Worm (Caenorhabditis elegans) whole organism, young adult: ENCODE results near the gene B0416.10.

Experiments
- B0035.1 ChIP-seq: sonication (generic microtip); optimal IDR thresholded peaks from 2 replicates; lab custom pipeline; 2016; ENCODE audit warnings: missing genetic modification characterization, mild to moderate bottlenecking, missing compliant biosample characterization, missing genotype, missing genetic modification reagents
- B0336.3 ChIP-seq: fragments of 200-800 bp; sonication (Bioruptor generic); IDR thresholded peaks from 2 replicates; pipeline ENCODE4 v1.3.6; 2022; ENCODE audit warnings: missing genetic modification characterization, missing compliant biosample characterization
- F23B12.7 ChIP-seq: sonication (generic microtip); optimal IDR thresholded peaks from 2 replicates; lab custom pipeline; 2017; ENCODE audit warnings: missing genetic modification characterization, mild to moderate bottlenecking, missing compliant biosample characterization, antibody characterized with exemption, moderate library complexity; ENCODE audit not compliant: insufficient read depth
- F33H1.4 ChIP-seq: fragments of 200-800 bp; sonication (Bioruptor generic); IDR thresholded peaks from 2 replicates; pipeline ENCODE4 v1.3.6; 2022; ENCODE audit warnings: missing genetic modification reagents, missing genetic modification characterization, missing compliant biosample characterization
- K11D2.4 ChIP-seq: fragments of 200-800 bp; sonication (Bioruptor generic); IDR thresholded peaks from 2 replicates; pipeline ENCODE4 v1.3.6; 2022; ENCODE audit warnings: missing genetic modification reagents, missing genetic modification characterization, missing compliant biosample characterization
- K12H6.12 ChIP-seq: fragments of 200-800 bp; sonication (Bioruptor generic); optimal IDR thresholded peaks from 2 replicates; lab custom pipeline; 2018; ENCODE audit warnings: mild to moderate bottlenecking, missing genetic modification characterization, missing compliant biosample characterization
- Y53F4B.3 ChIP-seq: fragments of 200-800 bp; sonication (Bioruptor generic); IDR thresholded peaks from 2 replicates; pipeline ENCODE4 v1.3.6; 2022; ENCODE audit warnings: missing genetic modification reagents, missing genetic modification characterization, missing compliant biosample characterization
- Y56A3A.18 ChIP-seq: fragments of 200-800 bp; sonication (Bioruptor generic); IDR thresholded peaks from 2 replicates; pipeline ENCODE4 v1.3.6; 2022; ENCODE audit warnings: missing genetic modification reagents, missing genetic modification characterization, missing compliant biosample characterization
- Y79H2A.3 ChIP-seq: fragments of 200-800 bp; sonication (Bioruptor generic); conservative IDR thresholded peaks from 2 replicates; pipeline ENCODE4 v1.3.6; 2022; ENCODE audit warnings: missing genetic modification reagents, missing genetic modification characterization, missing compliant biosample characterization
- atf-7 ChIP-seq: sonication (generic microtip); optimal IDR thresholded peaks from 2 replicates; lab custom pipeline; 2017; ENCODE audit warnings: mild to moderate bottlenecking, missing genetic modification characterization, missing compliant biosample characterization
- attf-3 ChIP-seq: fragments of 200-800 bp; sonication (Bioruptor generic); conservative IDR thresholded peaks from 2 replicates; pipeline ENCODE4 v1.3.6; 2022; ENCODE audit warnings: missing genetic modification reagents, missing genetic modification characterization, missing compliant biosample characterization
- attf-5 ChIP-seq: fragments of 200-800 bp; sonication (Bioruptor generic); optimal IDR thresholded peaks from 2 replicates; lab custom pipeline; 2018; ENCODE audit warnings: mild to moderate bottlenecking, missing genetic modification characterization, missing compliant biosample characterization
- bed-2 ChIP-seq: fragments of 200-800 bp; sonication (Bioruptor generic); IDR thresholded peaks from 2 replicates; pipeline ENCODE4 v1.3.6; 2022; ENCODE audit warnings: missing genetic modification reagents, missing genetic modification characterization, missing compliant biosample characterization
- ceh-40 ChIP-seq: fragments of 200-800 bp; sonication (Bioruptor generic); IDR thresholded peaks from 2 replicates; pipeline ENCODE4 v1.3.6; 2022; ENCODE audit warnings: missing genetic modification characterization, missing compliant biosample characterization
- ceh-58 ChIP-seq: fragments of 200-800 bp; sonication (Bioruptor generic); IDR thresholded peaks from 2 replicates; pipeline ENCODE4 v1.3.6; 2022; ENCODE audit warnings: missing genetic modification characterization, missing compliant biosample characterization
- dox-1 ChIP-seq: fragments of 200-800 bp; sonication (Bioruptor generic); IDR thresholded peaks from 2 replicates; pipeline ENCODE4 v1.3.6; 2022; ENCODE audit warnings: missing genetic modification reagents, missing genetic modification characterization, missing compliant biosample characterization
- egrh-3 ChIP-seq: fragments of 200-800 bp; sonication (Bioruptor generic); IDR thresholded peaks from 2 replicates; pipeline ENCODE4 v1.3.6; 2022; ENCODE audit warnings: missing genetic modification reagents, missing genetic modification characterization, missing compliant biosample characterization
- gei-17 ChIP-seq: fragments of 200-800 bp; sonication (Bioruptor generic); optimal IDR thresholded peaks from 2 replicates; lab custom pipeline; 2018; ENCODE audit warnings: mild to moderate bottlenecking, missing genetic modification characterization, missing compliant biosample characterization
- hlh-26 ChIP-seq: fragments of 200-800 bp; sonication (Bioruptor generic); conservative IDR thresholded peaks from 2 replicates; pipeline ENCODE4 v1.3.6; 2022; ENCODE audit warnings: missing genetic modification reagents, missing genetic modification characterization, missing compliant biosample characterization
- hrde-1 ChIP-seq: sonication (generic microtip); optimal IDR thresholded peaks from 2 replicates; lab custom pipeline; 2016; ENCODE audit warnings: missing genetic modification characterization, mild to moderate bottlenecking, missing compliant biosample characterization, moderate library complexity, missing genotype, missing genetic modification reagents, borderline replicate concordance
- let-526 ChIP-seq: fragments of 200-800 bp; sonication (Bioruptor generic); IDR thresholded peaks from 2 replicates; pipeline ENCODE4 v1.3.6; 2022; ENCODE audit warnings: missing genetic modification reagents, missing genetic modification characterization, missing compliant biosample characterization
- lin-35 ChIP-seq, 3 experiments: fragments of 150-350 bp in 2 of 3; sonication (generic microtip) in 1 of 3; optimal IDR thresholded peaks; 2 replicates each; lab custom pipeline; 2014 to 2018; ENCODE audit warnings: missing biosample characterization in 3 of 3, missing genetic modification characterization in 3 of 3, missing genetic modification reagents in 3 of 3
- lin-40 ChIP-seq: sonication (generic microtip); optimal IDR thresholded peaks from 2 replicates; lab custom pipeline; 2016; ENCODE audit warnings: missing genetic modification characterization, mild to moderate bottlenecking, missing compliant biosample characterization, missing genotype, missing genetic modification reagents
- lsl-1 ChIP-seq: fragments of 200-800 bp; sonication (Bioruptor generic); optimal IDR thresholded peaks from 2 replicates; lab custom pipeline; 2018; ENCODE audit warnings: mild to moderate bottlenecking, missing genetic modification characterization, moderate library complexity, missing compliant biosample characterization
- mes-4 ChIP-seq: sonication (generic microtip); optimal IDR thresholded peaks from 2 replicates; lab custom pipeline; 2016; ENCODE audit warnings: missing genotype, missing genetic modification characterization, missing compliant biosample characterization
- nfya-2 ChIP-seq: fragments of 200-800 bp; sonication (Bioruptor generic); IDR thresholded peaks from 2 replicates; pipeline ENCODE4 v1.3.6; 2022; ENCODE audit warnings: missing genetic modification reagents, missing genetic modification characterization, missing compliant biosample characterization
- nhr-80 ChIP-seq: sonication (generic microtip); optimal IDR thresholded peaks from 2 replicates; lab custom pipeline; 2016; ENCODE audit warnings: missing genetic modification characterization, missing compliant biosample characterization
- pbrm-1 ChIP-seq: fragments of 200-800 bp; sonication (Bioruptor generic); IDR thresholded peaks from 2 replicates; pipeline ENCODE4 v1.3.6; 2022; ENCODE audit warnings: missing genetic modification reagents, missing genetic modification characterization, missing compliant biosample characterization
- rcor-1 ChIP-seq: fragments of 200-800 bp; sonication (Bioruptor generic); IDR thresholded peaks from 2 replicates; pipeline ENCODE4 v1.3.6; 2022; ENCODE audit warnings: missing genetic modification reagents, missing genetic modification characterization, missing compliant biosample characterization
- snpc-3.4 ChIP-seq: sonication (generic microtip); optimal IDR thresholded peaks from 2 replicates; lab custom pipeline; 2017; ENCODE audit warnings: missing genetic modification characterization, mild to moderate bottlenecking, missing compliant biosample characterization, antibody characterized with exemption, moderate library complexity, missing genotype, missing genetic modification reagents
- somi-1 ChIP-seq: fragments of 200-800 bp; sonication (Bioruptor generic); optimal IDR thresholded peaks from 2 replicates; lab custom pipeline; 2018; ENCODE audit warnings: mild to moderate bottlenecking, missing genetic modification characterization, missing compliant biosample characterization
- tbp1 ChIP-seq: fragments of 200-800 bp; sonication (Bioruptor generic); optimal IDR thresholded peaks from 2 replicates; lab custom pipeline; 2018; ENCODE audit warnings: mild to moderate bottlenecking, missing genetic modification characterization, missing compliant biosample characterization
- zfh-2 ChIP-seq: fragments of 200-800 bp; sonication (Bioruptor generic); conservative IDR thresholded peaks from 2 replicates; pipeline ENCODE4 v1.3.6; 2022; ENCODE audit warnings: missing genetic modification reagents, missing genetic modification characterization, missing compliant biosample characterization
- ztf-18 ChIP-seq: sonication (generic microtip); optimal IDR thresholded peaks from 2 replicates; lab custom pipeline; 2016; ENCODE audit warnings: missing genotype, mild to moderate bottlenecking, missing genetic modification characterization, missing compliant biosample characterization
- ztf-26 ChIP-seq: sonication (generic microtip); optimal IDR thresholded peaks from 2 replicates; lab custom pipeline; 2017; ENCODE audit warnings: missing genetic modification characterization, missing compliant biosample characterization

B0416.10 gene

ce11 chrX:9233805-9234204 is 40.7 kb downstream of the B0416.10 start:
- TF ChIP-seq dox-1 (GFP tag; lab: Robert Waterston, UW) (0 out of 2 replicates have a peak, but pooled peaks have one; percentile 25), zfh-2 (GFP tag; lab: Robert Waterston, UW) (peak; percentile 93), B0035.1 (tag; lab: Kevin White, UChicago) (no peak), nfya-2 (GFP tag; lab: Robert Waterston, UW) (no peak), Y56A3A.18 (GFP tag; lab: Robert Waterston, UW) (no peak), egrh-3 (GFP tag; lab: Robert Waterston, UW) (peak; percentile 67; the same call in 1 of the 2 replicates), ceh-58 (GFP tag; lab: Robert Waterston, UW) (0 out of 2 replicates have a peak, but pooled peaks have one; percentile 46)
- TF ChIP-seq, all 124 proteins: peak for 4

DNA sequence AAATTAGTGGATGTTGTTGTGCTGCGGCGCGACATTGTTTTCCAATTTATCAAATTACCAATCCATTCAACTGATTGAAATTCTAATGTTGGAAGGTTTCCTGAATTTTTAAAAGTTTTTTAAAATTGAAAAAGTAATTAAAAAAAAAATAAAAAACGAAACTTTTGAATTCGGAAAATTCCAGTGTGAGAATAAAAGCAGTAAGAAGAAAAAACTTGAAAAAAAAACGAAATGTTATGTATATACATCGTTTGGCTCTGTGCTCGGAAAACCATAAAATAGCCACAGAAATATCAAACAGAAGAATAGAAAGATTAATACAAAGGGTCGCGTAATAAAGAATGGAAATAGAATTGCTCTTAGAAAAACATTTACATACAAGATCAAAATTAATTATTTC is 42.4 kb downstream of the B0416.10 start, which contains the start of gene vav-1:
TSS of gene vav-1 (minus strand) at position 101 of the 400 bp plus-strand sequence.
- TF ChIP-seq lin-40 (tag; lab: Kevin White, UChicago): no peak
- no peak for TF ChIP-seq snpc-3.4 (tag; lab: Kevin White, UChicago)
- TF ChIP-seq F33H1.4 (GFP tag; lab: Robert Waterston, UW): no peak
- no peak for TF ChIP-seq Y53F4B.3 (GFP tag; lab: Robert Waterston, UW)
- no peak for TF ChIP-seq lin-35 (GFP tag; optimal IDR thresholded peaks at IDR 0.05; lab: Kevin White, UChicago)
- TF ChIP-seq tbp1 (GFP tag; lab: Kevin White, UChicago): no peak

ce11 chrX:9231556-9231955 is 42.9 kb downstream of the B0416.10 start:
- TF ChIP-seq mes-4 (tag; lab: Kevin White, UChicago): no peak
- TF ChIP-seq nhr-80 (tag; lab: Kevin White, UChicago): peak; percentile 33
- no peak for TF ChIP-seq hlh-26 (GFP tag; lab: Robert Waterston, UW)
- TF ChIP-seq B0336.3: no peak
- no peak for TF ChIP-seq Y53F4B.3 (GFP tag; lab: Robert Waterston, UW)

ce11 chrX:9230322-9230721 is 44.2 kb downstream of the B0416.10 start:
- TF ChIP-seq somi-1 (GFP tag; lab: Kevin White, UChicago) (no peak), K12H6.12 (tag; lab: Kevin White, UChicago) (no peak)
- TF ChIP-seq, all 124 proteins: peak for 0

DNA sequence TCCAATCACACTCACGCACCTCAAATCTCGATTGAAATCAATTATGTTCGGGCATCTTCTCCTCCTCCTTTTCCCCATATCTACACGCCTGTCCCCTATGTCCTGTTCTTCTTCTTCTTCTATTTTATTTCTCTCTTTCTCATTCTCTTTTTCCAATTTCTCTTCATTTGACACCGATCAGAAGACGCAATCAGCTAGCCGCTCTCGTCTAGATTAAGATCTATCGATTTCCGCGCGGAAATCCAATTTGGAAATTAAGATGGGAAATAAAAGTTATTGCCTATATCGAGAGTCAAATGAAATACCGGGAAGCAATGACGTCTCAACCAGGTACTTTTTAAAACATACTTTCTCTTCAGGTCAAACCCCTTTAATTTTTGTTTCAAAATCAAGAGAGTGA is 46.0 kb downstream of the B0416.10 start:
- TF ChIP-seq attf-3 (GFP tag; lab: Robert Waterston, UW) (no peak), atf-7 (tag; lab: Kevin White, UChicago) (no peak), ceh-40 (GFP tag; lab: Robert Waterston, UW) (no peak), lsl-1 (GFP tag; lab: Kevin White, UChicago) (no peak)

ce11 chrX:9226904-9227303 is 47.6 kb downstream of the B0416.10 start:
- TF ChIP-seq bed-2 (GFP tag; lab: Robert Waterston, UW) (no peak), let-526 (GFP tag; lab: Robert Waterston, UW) (no peak), K11D2.4 (GFP tag; lab: Robert Waterston, UW) (no peak), nfya-2 (GFP tag; lab: Robert Waterston, UW) (no peak), somi-1 (GFP tag; lab: Kevin White, UChicago) (no peak), Y79H2A.3 (GFP tag; lab: Robert Waterston, UW) (no peak), dox-1 (GFP tag; lab: Robert Waterston, UW) (no peak), hrde-1 (tag; lab: Kevin White, UChicago) (no peak), rcor-1 (GFP tag; lab: Robert Waterston, UW) (no peak), ztf-26 (tag; lab: Kevin White, UChicago) (no peak), snpc-3.4 (tag; lab: Kevin White, UChicago) (no peak), gei-17 (GFP tag; lab: Kevin White, UChicago) (no peak), pbrm-1 (no peak), ztf-18 (tag; lab: Kevin White, UChicago) (no peak), F23B12.7 (tag; lab: Kevin White, UChicago) (no peak), hlh-26 (GFP tag; lab: Robert Waterston, UW) (no peak), attf-5 (GFP tag; lab: Kevin White, UChicago) (no peak)
